Worm (Caenorhabditis elegans) whole organism, L2 larva: Measurements from ENCODE around the gene ttr-50.

Experiments
- C34F6.9 ChIP-seq: fragments of 150-350 bp; optimal IDR thresholded peaks from 2 replicates; lab custom pipeline; 2014; ENCODE audit warnings: missing biosample characterization, missing genetic modification characterization
- F13H6.1 ChIP-seq: sonication (generic microtip); optimal IDR thresholded peaks from 2 replicates; lab custom pipeline; 2016; ENCODE audit warnings: missing genetic modification characterization, missing compliant biosample characterization
- Y55F3AM.14 ChIP-seq: fragments of 200-800 bp; sonication (Bioruptor generic); optimal IDR thresholded peaks from 2 replicates; lab custom pipeline; 2018; ENCODE audit warnings: mild to moderate bottlenecking, missing genetic modification characterization, missing compliant biosample characterization
- ZK546.5 ChIP-seq: sonication (generic microtip); optimal IDR thresholded peaks from 2 replicates; lab custom pipeline; 2017; ENCODE audit warnings: missing biosample characterization, missing genetic modification characterization
- aly-2 ChIP-seq: fragments of 150-350 bp; optimal IDR thresholded peaks from 2 replicates; lab custom pipeline; 2014; ENCODE audit warnings: missing biosample characterization, missing genetic modification characterization
- ama-1 ChIP-seq: fragments of 150-350 bp; optimal IDR thresholded peaks from 2 replicates; lab custom pipeline; 2018; ENCODE audit warnings: inconsistent platforms
- blmp-1 ChIP-seq: sonication (generic microtip); optimal IDR thresholded peaks from 2 replicates; lab custom pipeline; 2017; ENCODE audit warnings: missing genetic modification characterization, mild to moderate bottlenecking, missing compliant biosample characterization, antibody characterized with exemption, moderate library complexity; ENCODE audit not compliant: insufficient read depth
- ceh-16 ChIP-seq: fragments of 150-350 bp; optimal IDR thresholded peaks from 2 replicates; lab custom pipeline; 2014; ENCODE audit warnings: missing biosample characterization, missing genetic modification characterization
- crh-2 ChIP-seq: sonication (generic microtip); optimal IDR thresholded peaks from 2 replicates; lab custom pipeline; 2017; ENCODE audit warnings: missing biosample characterization, missing genetic modification characterization
- dmd-4 ChIP-seq: sonication (generic microtip); optimal IDR thresholded peaks from 2 replicates; lab custom pipeline; 2017; ENCODE audit warnings: missing biosample characterization, missing genetic modification characterization
- egl-27 ChIP-seq: sonication (generic microtip); optimal IDR thresholded peaks from 3 replicates; lab custom pipeline; 2017; ENCODE audit warnings: missing biosample characterization, missing genetic modification reagents, missing genetic modification characterization
- elt-1 ChIP-seq: fragments of 150-350 bp; optimal IDR thresholded peaks from 2 replicates; lab custom pipeline; 2014; ENCODE audit warnings: missing biosample characterization, missing genetic modification characterization
- elt-3 ChIP-seq: sonication (generic microtip); optimal IDR thresholded peaks from 2 replicates; lab custom pipeline; 2017; ENCODE audit warnings: missing biosample characterization, missing genetic modification characterization
- fos-1 ChIP-seq: fragments of 150-350 bp; optimal IDR thresholded peaks from 2 replicates; lab custom pipeline; 2014; ENCODE audit warnings: missing biosample characterization, missing genetic modification characterization
- gmeb-1 ChIP-seq: fragments of 150-350 bp; optimal IDR thresholded peaks from 2 replicates; lab custom pipeline; 2014; ENCODE audit warnings: missing biosample characterization, missing genetic modification characterization
- lin-13 ChIP-seq: fragments of 150-350 bp; optimal IDR thresholded peaks from 2 replicates; lab custom pipeline; 2014; ENCODE audit warnings: missing biosample characterization, missing genetic modification reagents, missing genetic modification characterization
- lin-39 ChIP-seq: fragments of 150-350 bp; optimal IDR thresholded peaks from 2 replicates; lab custom pipeline; 2014; ENCODE audit warnings: missing biosample characterization, missing genetic modification reagents, missing genetic modification characterization
- lsy-2 ChIP-seq, 2 experiments: fragments of 150-350 bp in 1 of 2; sonication (generic microtip) in 1 of 2; optimal IDR thresholded peaks; 2 replicates each; lab custom pipeline; 2014 to 2017; ENCODE audit warnings: missing biosample characterization in 2 of 2, missing genetic modification characterization in 2 of 2
- mab-5 ChIP-seq: fragments of 150-350 bp; optimal IDR thresholded peaks from 2 replicates; lab custom pipeline; 2014; ENCODE audit warnings: missing biosample characterization, missing genetic modification characterization
- mbf-1 ChIP-seq: sonication (generic microtip); optimal IDR thresholded peaks from 2 replicates; lab custom pipeline; 2017; ENCODE audit warnings: missing biosample characterization, missing genetic modification characterization
- mdl-1 ChIP-seq, 2 experiments: fragments of 150-350 bp in 1 of 2; sonication (generic microtip) in 1 of 2; optimal IDR thresholded peaks; 2 replicates each; lab custom pipeline; 2017; ENCODE audit warnings: missing biosample characterization in 2 of 2, missing genetic modification characterization in 2 of 2
- nhr-10 ChIP-seq: sonication (generic microtip); optimal IDR thresholded peaks from 2 replicates; lab custom pipeline; 2017; ENCODE audit warnings: missing biosample characterization, missing genetic modification characterization
- nhr-11 ChIP-seq: fragments of 150-350 bp; optimal IDR thresholded peaks from 2 replicates; lab custom pipeline; 2014; ENCODE audit warnings: missing biosample characterization, missing genetic modification characterization
- nhr-12 ChIP-seq: fragments of 150-350 bp; optimal IDR thresholded peaks from 2 replicates; lab custom pipeline; 2014; ENCODE audit warnings: missing biosample characterization, missing genetic modification characterization
- nhr-129 ChIP-seq: fragments of 150-350 bp; optimal IDR thresholded peaks from 2 replicates; lab custom pipeline; 2014; ENCODE audit warnings: missing biosample characterization, missing genetic modification characterization
- nhr-21 ChIP-seq: fragments of 150-350 bp; optimal IDR thresholded peaks from 2 replicates; lab custom pipeline; 2014; ENCODE audit warnings: missing biosample characterization, missing genetic modification characterization
- nhr-23 ChIP-seq: fragments of 150-350 bp; optimal IDR thresholded peaks from 2 replicates; lab custom pipeline; 2014; ENCODE audit warnings: missing biosample characterization, missing genetic modification reagents, missing genetic modification characterization
- nhr-25 ChIP-seq: fragments of 150-350 bp; sonication (generic microtip); optimal IDR thresholded peaks from 3 replicates; lab custom pipeline; 2014; ENCODE audit warnings: missing biosample characterization, missing genetic modification characterization
- nhr-77 ChIP-seq: fragments of 150-350 bp; optimal IDR thresholded peaks from 2 replicates; lab custom pipeline; 2014; ENCODE audit warnings: missing biosample characterization, missing genetic modification characterization
- peb-1 ChIP-seq: fragments of 150-350 bp; optimal IDR thresholded peaks from 2 replicates; lab custom pipeline; 2014; ENCODE audit warnings: missing biosample characterization, missing genetic modification characterization
- sem-4 ChIP-seq: fragments of 150-350 bp; optimal IDR thresholded peaks from 2 replicates; lab custom pipeline; 2014; ENCODE audit warnings: missing biosample characterization, missing genetic modification reagents, missing genetic modification characterization
- skn-1 ChIP-seq: sonication (generic microtip); optimal IDR thresholded peaks from 2 replicates; lab custom pipeline; 2017; ENCODE audit warnings: missing biosample characterization, missing genetic modification characterization
- sma-3 ChIP-seq: sonication (generic microtip); optimal IDR thresholded peaks from 2 replicates; lab custom pipeline; 2016; ENCODE audit warnings: missing genetic modification reagents, missing genetic modification characterization, missing compliant biosample characterization
- sma-9 ChIP-seq, 2 experiments: fragments of 150-350 bp in 1 of 2; sonication (generic microtip) in 1 of 2; optimal IDR thresholded peaks; 2 replicates each; lab custom pipeline; 2014 to 2016; ENCODE audit warnings: missing genetic modification characterization in 2 of 2, mild to moderate bottlenecking in 1 of 2, missing biosample characterization in 1 of 2, missing compliant biosample characterization in 1 of 2, missing genetic modification reagents in 1 of 2, moderate library complexity in 1 of 2
- snpc-4 ChIP-seq: fragments of 150-350 bp; optimal IDR thresholded peaks from 2 replicates; lab custom pipeline; 2014; ENCODE audit warnings: missing biosample characterization, missing genetic modification characterization
- unc-39 ChIP-seq: fragments of 150-350 bp; optimal IDR thresholded peaks from 2 replicates; lab custom pipeline; 2014; ENCODE audit warnings: missing biosample characterization, missing genetic modification characterization
- unc-55 ChIP-seq: fragments of 150-350 bp; sonication (generic microtip); optimal IDR thresholded peaks from 3 replicates; lab custom pipeline; 2014; ENCODE audit warnings: missing biosample characterization, missing genetic modification reagents, missing genetic modification characterization
- unc-62 ChIP-seq: fragments of 150-350 bp; optimal IDR thresholded peaks from 2 replicates; lab custom pipeline; 2014; ENCODE audit warnings: missing biosample characterization, missing genetic modification reagents, missing genetic modification characterization
- ztf-1 ChIP-seq: fragments of 200-800 bp; sonication (Bioruptor generic); conservative IDR thresholded peaks from 2 replicates; pipeline ENCODE4 v1.3.6; 2022; ENCODE audit warnings: missing genetic modification characterization, missing compliant biosample characterization
- ztf-4 ChIP-seq: fragments of 150-350 bp; optimal IDR thresholded peaks from 2 replicates; lab custom pipeline; 2014; ENCODE audit warnings: missing biosample characterization, missing genetic modification characterization

The ttr-50 gene

DNA sequence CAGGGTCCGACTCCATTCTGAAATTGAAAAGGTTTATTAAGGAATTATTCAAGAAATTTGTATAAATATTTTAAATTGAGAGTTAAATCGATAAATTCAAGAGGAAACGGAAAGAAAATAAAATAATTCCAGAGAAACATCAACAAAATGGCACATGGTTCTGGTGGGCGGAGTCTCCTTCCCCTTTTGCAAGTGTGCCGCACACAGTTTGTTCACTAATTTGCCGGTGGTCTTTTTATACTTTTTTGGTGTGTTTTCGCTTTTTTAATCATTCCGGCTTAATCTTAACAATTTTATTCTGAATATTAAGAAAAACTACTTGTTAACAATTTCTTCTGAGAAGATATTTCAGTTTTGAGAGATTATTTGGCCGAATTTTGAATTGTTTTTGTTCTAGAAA, 35.9 kb downstream of the ttr-50 start, which contains the start of the genes ragc-1 and Y24F12A.1:
Gene ragc-1, minus strand, starts transcription at position 25 of the 400 bp plus-strand sequence.
Gene Y24F12A.1, plus strand, starts transcription at position 346 of the 400 bp plus-strand sequence.
- TF ChIP-seq lin-39 (tag; lab: Kevin White, UChicago) (no peak), F13H6.1 (tag; lab: Kevin White, UChicago) (peak; percentile 29), snpc-4 (tag; lab: Kevin White, UChicago) (peak; percentile 18), nhr-10 (tag; lab: Kevin White, UChicago) (no peak), nhr-25 (tag; lab: Kevin White, UChicago) (peak; percentile 51), sma-3 (GFP tag; lab: Kevin White, UChicago) (peak; percentile 55), gmeb-1 (peak; percentile 40), lsy-2 (tag; optimal IDR thresholded peaks at IDR 0.05; lab: Kevin White, UChicago) (peak in 1 of 2 experiments; percentile 72), ceh-16 (tag; lab: Kevin White, UChicago) (no peak), dmd-4 (tag; lab: Kevin White, UChicago) (no peak), skn-1 (tag; lab: Kevin White, UChicago) (peak; percentile 30), C34F6.9 (tag; lab: Kevin White, UChicago) (peak; percentile 72), unc-55 (GFP tag; lab: Kevin White, UChicago) (peak; percentile 68), nhr-11 (tag; lab: Kevin White, UChicago) (no peak), blmp-1 (tag; lab: Kevin White, UChicago) (peak; percentile 31), lin-13 (GFP tag; lab: Kevin White, UChicago) (peak; percentile 27), nhr-129 (peak; percentile 69), fos-1 (tag; lab: Kevin White, UChicago) (peak; percentile 13), sma-9 (GFP tag; optimal IDR thresholded peaks at IDR 0.05; lab: Kevin White, UChicago) (peak; percentile 18), sma-9 (tag; optimal IDR thresholded peaks at IDR 0.05; lab: Kevin White, UChicago) (no peak), crh-2 (tag; lab: Kevin White, UChicago) (peak; percentile 50)

- TF ChIP-seq mab-5 (tag; lab: Kevin White, UChicago), result no peak
- no peak for TF ChIP-seq nhr-21 (tag; lab: Kevin White, UChicago)
- TF ChIP-seq lin-39 (tag; lab: Kevin White, UChicago), result no peak
- TF ChIP-seq peb-1, result no peak
- TF ChIP-seq ztf-1 (GFP tag; lab: Robert Waterston, UW), result no peak
- no peak for TF ChIP-seq elt-1 (tag; lab: Kevin White, UChicago)
- TF ChIP-seq lin-13 (GFP tag; lab: Kevin White, UChicago), result no peak
Measured at ce11 chrIV:11603265-11603840, 37.5 kb downstream of the ttr-50 start.

ce11 chrIV:11602498-11603068, 38.2 kb downstream of the ttr-50 start, which contains the start of gene rps-11:
TSS of gene rps-11 (plus strand) at chrIV:11602641.
- TF ChIP-seq gmeb-1, result no peak
- TF ChIP-seq snpc-4 (tag; lab: Kevin White, UChicago), result no peak
- no peak for TF ChIP-seq ztf-1 (GFP tag; lab: Robert Waterston, UW)
- TF ChIP-seq nhr-12 (tag; lab: Kevin White, UChicago), result no peak
- no peak for TF ChIP-seq fos-1 (tag; lab: Kevin White, UChicago)
- no peak for TF ChIP-seq elt-1 (tag; lab: Kevin White, UChicago)
- no peak for TF ChIP-seq nhr-129
- TF ChIP-seq mbf-1 (tag; lab: Kevin White, UChicago), result no peak
- TF ChIP-seq egl-27 (tag; lab: Kevin White, UChicago), result no peak
- no peak for TF ChIP-seq Y55F3AM.14
- TF ChIP-seq ZK546.5 (tag; lab: Kevin White, UChicago), result no peak

DNA sequence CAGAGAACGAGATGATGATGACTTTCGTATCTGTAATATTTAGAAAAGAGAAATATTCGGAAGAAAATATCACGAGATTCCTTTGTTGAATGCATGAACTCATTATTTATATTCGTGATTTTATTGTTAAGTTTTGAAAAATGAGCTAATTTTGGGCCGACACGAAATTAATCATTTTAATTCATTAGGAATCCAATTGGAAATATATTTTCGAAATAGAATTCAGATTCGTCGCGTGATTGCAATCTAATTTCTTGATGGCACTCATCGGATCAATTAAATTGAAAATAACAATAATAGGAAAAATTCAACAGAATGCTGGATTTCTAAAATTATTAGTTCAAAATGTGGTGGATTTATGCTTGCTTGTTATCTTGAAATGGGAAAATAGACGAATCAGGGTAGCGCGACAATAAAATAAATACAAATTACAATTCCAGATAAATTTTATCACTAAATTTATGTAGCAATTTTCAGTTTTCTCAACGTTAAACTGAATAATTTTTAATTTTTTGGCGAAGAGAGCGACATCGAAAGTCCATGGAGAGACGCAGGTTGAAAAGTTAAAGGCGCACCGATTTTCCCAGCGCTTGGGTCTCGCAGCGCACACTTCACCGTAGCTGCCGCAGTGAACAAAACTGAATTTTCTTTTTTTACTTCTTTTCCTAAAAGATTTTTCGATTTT, 39.0 kb downstream of the ttr-50 start:
- TF ChIP-seq elt-1 (tag; lab: Kevin White, UChicago), result no peak
- TF ChIP-seq egl-27 (tag; lab: Kevin White, UChicago), result no peak
- TF ChIP-seq lsy-2 (tag; optimal IDR thresholded peaks at IDR 0.05; lab: Kevin White, UChicago), result peak; percentile 57 to 94
- peak; percentile 21 for TF ChIP-seq Y55F3AM.14
- TF ChIP-seq peb-1, result no peak
- TF ChIP-seq ceh-16 (tag; lab: Kevin White, UChicago), result no peak
- TF ChIP-seq nhr-77 (tag; lab: Kevin White, UChicago), result no peak
- no peak for TF ChIP-seq sem-4 (tag; lab: Kevin White, UChicago)
- no peak for TF ChIP-seq mab-5 (tag; lab: Kevin White, UChicago)
- TF ChIP-seq sma-9 (GFP tag; optimal IDR thresholded peaks at IDR 0.05; lab: Kevin White, UChicago), result peak; percentile 51
- TF ChIP-seq sma-9 (tag; optimal IDR thresholded peaks at IDR 0.05; lab: Kevin White, UChicago), result no peak
- TF ChIP-seq nhr-23 (tag; lab: Kevin White, UChicago), result no peak
- peak; percentile 57 for TF ChIP-seq crh-2 (tag; lab: Kevin White, UChicago)
- no peak for TF ChIP-seq snpc-4 (tag; lab: Kevin White, UChicago)
- TF ChIP-seq lin-13 (GFP tag; lab: Kevin White, UChicago), result peak; percentile 65
- TF ChIP-seq blmp-1 (tag; lab: Kevin White, UChicago), result peak; percentile 26
- TF ChIP-seq unc-62 (GFP tag; lab: Kevin White, UChicago), result no peak
- TF ChIP-seq ama-1, result peak; percentile 39
- no peak for TF ChIP-seq aly-2
- TF ChIP-seq unc-55 (GFP tag; lab: Kevin White, UChicago), result peak; percentile 92
- no peak for TF ChIP-seq unc-39 (tag; lab: Kevin White, UChicago)
- no peak for TF ChIP-seq nhr-10 (tag; lab: Kevin White, UChicago)
- peak; percentile 40 for TF ChIP-seq F13H6.1 (tag; lab: Kevin White, UChicago)
- TF ChIP-seq elt-3 (tag; lab: Kevin White, UChicago), result no peak
- no peak for TF ChIP-seq mbf-1 (tag; lab: Kevin White, UChicago)
- TF ChIP-seq ztf-4 (tag; lab: Kevin White, UChicago), result peak; percentile 32
- no peak for TF ChIP-seq mdl-1 (tag; optimal IDR thresholded peaks at IDR 0.05; lab: Kevin White, UChicago)
- no peak for TF ChIP-seq lin-39 (tag; lab: Kevin White, UChicago)
